Fruit fly (Drosophila melanogaster): ENCODE data around the gene Aplip1.
"Not testable (repeated sequence)": the region's sequence is repeated elsewhere in the genome, so short reads cannot be mapped to it uniquely, and the experiment has no call there.

Aplip1 gene

DNA sequence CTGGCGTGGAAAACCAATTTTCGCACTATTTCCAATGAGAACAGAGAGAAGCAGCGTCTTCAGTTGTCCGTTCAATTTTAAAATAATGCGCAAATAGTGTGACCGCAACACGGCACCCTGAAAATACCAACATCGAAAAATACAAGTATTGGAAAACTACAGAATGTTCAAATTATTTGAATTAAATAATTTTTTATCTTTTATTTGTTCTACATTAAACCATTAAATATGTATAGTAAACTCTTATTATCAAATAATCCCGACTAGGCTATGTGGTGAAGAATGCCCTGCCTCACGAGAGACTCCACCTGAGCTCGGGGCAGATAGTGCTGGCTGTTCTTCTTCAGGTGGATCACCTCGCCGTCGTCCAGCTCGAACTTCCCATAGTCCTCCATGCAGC lies 49.7 kb downstream of the Aplip1 start, which contains the start of gene Klp61F:
Gene Klp61F (minus strand): TSS at position 101 of the 400 bp plus-strand sequence.
- TF ChIP-seq insv, ttk, h (optimal IDR thresholded peaks at IDR 0.05): not testable (repeated sequence)

- TF ChIP-seq Sin3A, h, psq (optimal IDR thresholded peaks at IDR 0.05): not testable (repeated sequence)
Observed at dm6 chr3L:1246823-1247222, 50.7 kb downstream of the Aplip1 start, which contains the start of gene CG32318. Gene CG32318 (minus strand): TSS chr3L:1246923.

DNA sequence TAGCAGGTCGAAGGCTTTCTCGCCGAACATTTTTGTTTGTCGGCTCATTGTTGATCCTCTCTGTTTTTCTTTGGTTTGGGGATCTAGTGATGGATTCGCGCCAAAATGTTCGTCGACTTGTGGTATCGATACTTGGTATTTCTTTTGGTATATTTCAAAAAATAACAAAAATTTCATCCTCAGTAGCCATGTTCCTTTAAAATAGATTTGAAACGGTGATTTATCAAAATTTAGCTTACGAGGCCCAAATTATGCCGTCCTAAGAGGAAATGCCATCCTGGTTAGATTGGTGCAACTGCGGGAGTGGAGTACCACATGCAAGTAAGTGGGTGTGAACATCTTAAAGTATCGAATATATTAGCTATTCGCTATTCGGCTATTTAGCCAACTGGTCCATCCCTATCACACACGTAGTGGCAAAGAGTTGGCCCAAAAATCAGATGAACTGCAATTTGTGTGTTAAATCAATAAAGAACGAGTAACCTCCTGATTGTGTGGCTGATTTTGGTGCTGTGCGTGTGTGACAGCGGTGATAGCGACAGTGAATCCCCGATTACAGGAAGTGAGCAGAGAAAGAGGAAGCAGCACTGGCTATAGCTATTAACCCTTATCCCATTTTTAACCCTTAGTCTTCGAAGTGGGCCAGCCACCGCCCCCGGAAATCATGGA lies 51.6 kb downstream of the Aplip1 start, which contains the start of the genes Psf1 and Sac1:
Gene Psf1 (minus strand): TSS at position 51 of the 669 bp plus-strand sequence.
Gene Sac1 (plus strand): TSS at position 191 of the 669 bp plus-strand sequence.
- TF ChIP-seq ttk (optimal IDR thresholded peaks at IDR 0.05) (no peak), Myc (optimal IDR thresholded peaks at IDR 0.05) (no peak), psq (optimal IDR thresholded peaks at IDR 0.05) (no peak)

Measured in Kc167 (cell line).